Fruit fly (Drosophila melanogaster): ENCODE measurements around the gene mtgo.

mtgo gene

DNA sequence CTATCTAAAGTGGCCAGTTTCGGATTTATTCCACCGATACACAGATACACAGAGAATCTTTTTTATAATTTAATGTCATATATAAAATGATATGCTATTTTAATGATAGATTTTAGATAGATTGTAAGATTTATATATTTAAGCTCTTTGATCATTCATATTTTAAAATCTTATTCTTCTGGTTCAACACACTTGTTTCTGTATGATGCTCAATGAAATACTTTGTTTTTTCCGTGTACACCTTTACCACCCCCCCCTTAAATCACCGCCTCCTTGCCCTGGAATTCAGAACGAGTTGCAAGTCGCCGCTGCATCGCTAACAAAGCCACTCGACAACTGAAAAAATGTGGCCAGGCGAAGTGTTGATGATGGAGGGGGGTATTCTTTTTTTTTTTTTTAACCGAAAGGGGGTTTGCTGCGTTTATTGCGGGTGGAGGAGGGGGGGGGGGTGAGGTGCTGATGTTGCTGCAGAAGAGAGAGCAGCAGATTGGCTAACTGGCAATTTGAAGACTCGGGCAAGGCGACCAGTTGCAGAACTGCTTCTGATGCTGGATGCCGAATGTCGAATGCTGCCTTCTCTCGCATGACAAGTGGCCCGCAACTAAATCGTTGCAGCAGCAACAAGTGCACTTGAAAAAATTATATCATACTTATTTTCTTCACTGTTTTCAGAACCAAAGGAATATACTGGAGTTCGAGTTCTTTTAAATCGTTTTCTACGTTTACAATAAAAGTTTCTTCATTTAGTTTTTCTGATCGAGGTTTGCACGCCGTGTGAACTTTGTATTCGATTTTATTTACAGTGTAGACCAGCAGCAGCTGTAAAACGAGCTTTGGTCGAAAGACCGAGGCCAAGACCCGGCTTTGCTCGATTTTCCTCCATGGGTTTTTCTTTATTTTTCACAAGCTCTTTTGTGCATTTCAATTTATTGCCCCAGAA is 53.3 kb downstream of the mtgo start (continued):
- TF ChIP-seq prd (optimal IDR thresholded peaks at IDR 0.05) (no peak), prd (GFP tag; IDR thresholded peaks at IDR 0.05) (peak; percentile 61; the same call in 2 of the 3 replicates), pfk (GFP tag; optimal IDR thresholded peaks at IDR 0.05) (no peak), Asciz (GFP tag; optimal IDR thresholded peaks at IDR 0.05) (peak; percentile 11), ERR (GFP tag; optimal IDR thresholded peaks at IDR 0.05) (no peak), danr (GFP tag; IDR thresholded peaks at IDR 0.05) (no peak), Deaf1 (tag; optimal IDR thresholded peaks at IDR 0.05) (no peak), phol (tag; optimal IDR thresholded peaks at IDR 0.05) (peak; percentile 68), CG7357 (GFP tag; IDR thresholded peaks at IDR 0.05) (no peak), btn (GFP tag; optimal IDR thresholded peaks at IDR 0.05) (no peak), tin (GFP tag; optimal IDR thresholded peaks at IDR 0.05) (peak; percentile 42), Hmr (GFP tag; optimal IDR thresholded peaks at IDR 0.05) (no peak), Bteb2 (GFP tag; optimal IDR thresholded peaks at IDR 0.05) (no peak), CG12659 (GFP tag; optimal IDR thresholded peaks at IDR 0.05) (peak; percentile 15), CG1792 (GFP tag; optimal IDR thresholded peaks at IDR 0.05) (no peak), CG15601 (tag; optimal IDR thresholded peaks at IDR 0.05) (peak; percentile 80), CG10209 (GFP tag; optimal IDR thresholded peaks at IDR 0.05) (peak; percentile 49), TFAM (GFP tag; optimal IDR thresholded peaks at IDR 0.05) (no peak), CG8359 (GFP tag; optimal IDR thresholded peaks at IDR 0.05; ENCODE audit: borderline replicate concordance) (peak; percentile 48), lmd (GFP tag; IDR thresholded peaks at IDR 0.05) (peak; percentile 52; the same call in 1 of the 2 replicates), CG7556 (GFP tag; optimal IDR thresholded peaks at IDR 0.05) (peak; percentile 42), CG10274 (GFP tag; optimal IDR thresholded peaks at IDR 0.05) (no peak), Aef1 (GFP tag; IDR thresholded peaks at IDR 0.05) (no peak), B-H1 (GFP tag; IDR thresholded peaks at IDR 0.05) (no peak), CG12104 (GFP tag; optimal IDR thresholded peaks at IDR 0.05) (no peak), schlank (tag; optimal IDR thresholded peaks at IDR 0.05) (no peak), vvl (GFP tag; IDR thresholded peaks at IDR 0.05) (peak; percentile 72), jing (GFP tag; optimal IDR thresholded peaks at IDR 0.05) (peak; percentile 28), CG33213 (GFP tag; optimal IDR thresholded peaks at IDR 0.05) (peak; percentile 22), tx (GFP tag; optimal IDR thresholded peaks at IDR 0.05) (peak; percentile 19), CG17829 (tag; optimal IDR thresholded peaks at IDR 0.05) (peak; percentile 66), HLH3B (GFP tag; IDR thresholded peaks at IDR 0.05) (0 out of 2 replicates have a peak, but pooled peaks have one; percentile 36), CG18011 (GFP tag; optimal IDR thresholded peaks at IDR 0.05) (no peak), CG6854 (GFP tag; optimal IDR thresholded peaks at IDR 0.05) (no peak), CG2199 (GFP tag; IDR thresholded peaks at IDR 0.05) (no peak), bcd (GFP tag; optimal IDR thresholded peaks at IDR 0.05) (peak; percentile 13), Ets65A (GFP tag) (peak; percentile 94), crc (GFP tag; optimal IDR thresholded peaks at IDR 0.05) (no peak), Fer2 (tag; optimal IDR thresholded peaks at IDR 0.05) (no peak), CG4820 (GFP tag; optimal IDR thresholded peaks at IDR 0.05) (peak; percentile 75), Kr (GFP tag; optimal IDR thresholded peaks at IDR 0.05) (no peak), Optix (GFP tag; IDR thresholded peaks at IDR 0.05) (no peak; the same call in 1 of the 3 replicates), crp (GFP tag; optimal IDR thresholded peaks at IDR 0.05) (no peak), CG33557 (GFP tag; optimal IDR thresholded peaks at IDR 0.05) (peak; percentile 73), CG6689 (GFP tag; IDR thresholded peaks at IDR 0.05) (peak; percentile 47), CG6791 (GFP tag; IDR thresholded peaks at IDR 0.05; ENCODE audit: partially characterized antibody) (no peak), Sry-β (GFP tag; optimal IDR thresholded peaks at IDR 0.05) (no peak), Dfd (GFP tag; optimal IDR thresholded peaks at IDR 0.05) (no peak), CG6175 (GFP tag; IDR thresholded peaks at IDR 0.05) (no peak)

Data from whole organism, embryonic.